Fruit fly (Drosophila melanogaster): ENCODE measurements around the gene CG14518.

CG14518 gene

dm6 chr3R:29004884-29005621 is 19.7 kb upstream of the CG14518 start (continued):
- TF ChIP-seq CG30403 (GFP tag; optimal IDR thresholded peaks at IDR 0.05) (peak; percentile 39), CG7556 (GFP tag; optimal IDR thresholded peaks at IDR 0.05) (peak; percentile 16), CG1024 (GFP tag; IDR thresholded peaks at IDR 0.05) (no peak), nau (GFP tag; optimal IDR thresholded peaks at IDR 0.05) (peak; percentile 5), CG12769 (tag; optimal IDR thresholded peaks at IDR 0.05) (peak; percentile 58), CG17328 (GFP tag; IDR thresholded peaks at IDR 0.05) (peak; percentile 38; the same call in 1 of the 2 replicates), sens (GFP tag) (peak; percentile 88), NfI (GFP tag; optimal IDR thresholded peaks at IDR 0.05) (peak; percentile 10), Oaz (GFP tag; IDR thresholded peaks at IDR 0.05) (no peak), CG30020 (tag; optimal IDR thresholded peaks at IDR 0.05) (no peak), CG8944 (GFP tag; optimal IDR thresholded peaks at IDR 0.05) (no peak), Sox102F (GFP tag; optimal IDR thresholded peaks at IDR 0.05) (peak; percentile 70), CG15269 (tag; optimal IDR thresholded peaks at IDR 0.05) (peak; percentile 52), MTF-1 (GFP tag; optimal IDR thresholded peaks at IDR 0.05; ENCODE audit: borderline replicate concordance) (no peak), NFAT (GFP tag; IDR thresholded peaks at IDR 0.05) (no peak), CG17361 (GFP tag; IDR thresholded peaks at IDR 0.05) (peak; percentile 57; the same call in 2 of the 3 replicates), Chrac-16 (GFP tag; optimal IDR thresholded peaks at IDR 0.05) (peak; percentile 5), Sox100B (GFP tag; optimal IDR thresholded peaks at IDR 0.05) (peak; percentile 11), CG4730 (GFP tag; IDR thresholded peaks at IDR 0.05) (0 out of 2 replicates have a peak, but pooled peaks have one; percentile 14), CG6689 (GFP tag; IDR thresholded peaks at IDR 0.05) (peak; percentile 32; the same call in 1 of the 2 replicates), CG7839 (tag; optimal IDR thresholded peaks at IDR 0.05) (peak; percentile 58), CG18599 (GFP tag; optimal IDR thresholded peaks at IDR 0.05) (peak; percentile 43), zfh1 (GFP tag; IDR thresholded peaks at IDR 0.05) (0 out of 3 replicates have a peak, but pooled peaks have one; percentile 32), CG15514 (GFP tag; optimal IDR thresholded peaks at IDR 0.05) (peak; percentile 14), oc (tag; optimal IDR thresholded peaks at IDR 0.05) (no peak), CG10147 (GFP tag; optimal IDR thresholded peaks at IDR 0.05) (no peak), CG17568 (GFP tag; optimal IDR thresholded peaks at IDR 0.05) (no peak), Pdp1 (GFP tag; optimal IDR thresholded peaks at IDR 0.05) (peak; percentile 11 to 28), tio (GFP tag; optimal IDR thresholded peaks at IDR 0.05) (no peak), cwo (GFP tag; optimal IDR thresholded peaks at IDR 0.05) (peak; percentile 3), gro (GFP tag; optimal IDR thresholded peaks at IDR 0.05) (peak; percentile 7), CG11504 (tag; optimal IDR thresholded peaks at IDR 0.05) (peak; percentile 74), Nf-YA (GFP tag; IDR thresholded peaks at IDR 0.05) (0 out of 2 replicates have a peak, but pooled peaks have one; percentile 29), wor (GFP tag; IDR thresholded peaks at IDR 0.05) (no peak), Dll (GFP tag; IDR thresholded peaks at IDR 0.05; ENCODE audit: partially characterized antibody) (no peak), crc (GFP tag; optimal IDR thresholded peaks at IDR 0.05) (no peak), dmrt99B (tag; optimal IDR thresholded peaks at IDR 0.05) (peak; percentile 66), Xbp1 (GFP tag; optimal IDR thresholded peaks at IDR 0.05) (peak; percentile 36), CG10979 (tag; optimal IDR thresholded peaks at IDR 0.05) (no peak), Hmr (GFP tag; optimal IDR thresholded peaks at IDR 0.05) (peak; percentile 31), Med (GFP tag) (peak; percentile 80), sisA (GFP tag; IDR thresholded peaks at IDR 0.05) (peak; percentile 27; the same call in 1 of the 2 replicates), CG17912 (GFP tag; optimal IDR thresholded peaks at IDR 0.05) (no peak), gem (tag; optimal IDR thresholded peaks at IDR 0.05) (peak; percentile 73), lilli (GFP tag; optimal IDR thresholded peaks at IDR 0.05) (peak; percentile 38), tll (GFP tag; optimal IDR thresholded peaks at IDR 0.05) (no peak), Drgx (GFP tag; IDR thresholded peaks at IDR 0.05) (peak; percentile 52), HLH54F (GFP tag; optimal IDR thresholded peaks at IDR 0.05) (no peak)

Data from whole organism, embryonic.